Worm (Caenorhabditis elegans) whole organism, mixed stage, embryonic: ENCODE measurements around the gene oac-31.
A peak's percentile ranks its signal among the peaks of the same experiment; 100 is the strongest.

ENCODE experiments used
- M03D4.4 ChIP-seq: sonication (generic microtip); optimal IDR thresholded peaks from 2 replicates; lab custom pipeline; 2017; ENCODE audit warnings: mild to moderate bottlenecking, missing genetic modification characterization, missing compliant biosample characterization
- bed-3 ChIP-seq: fragments of 200-800 bp; sonication (Bioruptor generic); optimal IDR thresholded peaks from 3 replicates; lab custom pipeline; 2018; ENCODE audit warnings: mild to moderate bottlenecking, missing genetic modification characterization, moderate library complexity, missing compliant biosample characterization
- blmp-1 ChIP-seq: fragments of 150-350 bp; optimal IDR thresholded peaks from 2 replicates; lab custom pipeline; 2014; ENCODE audit warnings: missing biosample characterization, missing genetic modification characterization
- ceh-39 ChIP-seq: fragments of 150-350 bp; optimal IDR thresholded peaks from 2 replicates; lab custom pipeline; 2014; ENCODE audit warnings: missing biosample characterization, missing genetic modification characterization
- ceh-83 ChIP-seq: fragments of 200-800 bp; sonication (Bioruptor generic); optimal IDR thresholded peaks from 2 replicates; lab custom pipeline; 2018; ENCODE audit warnings: mild to moderate bottlenecking, missing genetic modification characterization, missing compliant biosample characterization
- ces-1 ChIP-seq: fragments of 150-350 bp; optimal IDR thresholded peaks from 2 replicates; lab custom pipeline; 2014; ENCODE audit warnings: missing biosample characterization, missing genetic modification reagents, missing genetic modification characterization
- cnd-1 ChIP-seq: fragments of 200-800 bp; sonication (Bioruptor generic); optimal IDR thresholded peaks from 2 replicates; lab custom pipeline; 2018; ENCODE audit warnings: mild to moderate bottlenecking, missing genetic modification characterization, missing compliant biosample characterization
- drap-1 ChIP-seq: fragments of 200-800 bp; sonication (Bioruptor generic); optimal IDR thresholded peaks from 3 replicates; lab custom pipeline; 2018; ENCODE audit warnings: mild to moderate bottlenecking, missing genetic modification characterization, missing compliant biosample characterization
- elt-1 ChIP-seq: sonication (generic microtip); optimal IDR thresholded peaks from 2 replicates; lab custom pipeline; 2017; ENCODE audit warnings: missing genetic modification characterization, mild to moderate bottlenecking, missing compliant biosample characterization, antibody characterized with exemption, moderate library complexity, borderline replicate concordance; ENCODE audit not compliant: insufficient read depth
- flh-1 ChIP-seq: fragments of 200-800 bp; sonication (Bioruptor generic); optimal IDR thresholded peaks from 2 replicates; lab custom pipeline; 2018; ENCODE audit warnings: mild to moderate bottlenecking, missing genetic modification characterization, moderate library complexity, missing compliant biosample characterization
- ham-2 ChIP-seq: fragments of 200-800 bp; sonication (Bioruptor generic); optimal IDR thresholded peaks from 2 replicates; lab custom pipeline; 2018; ENCODE audit warnings: mild to moderate bottlenecking, missing genetic modification characterization, missing compliant biosample characterization
- hlh-1 ChIP-seq: fragments of 150-350 bp; optimal IDR thresholded peaks from 2 replicates; lab custom pipeline; 2014; ENCODE audit warnings: missing biosample characterization, missing genetic modification reagents, missing genetic modification characterization
- lin-13 ChIP-seq: fragments of 150-350 bp; optimal IDR thresholded peaks from 2 replicates; lab custom pipeline; 2014; ENCODE audit warnings: missing biosample characterization, missing genetic modification characterization
- lin-32 ChIP-seq: fragments of 200-800 bp; sonication (Bioruptor generic); optimal IDR thresholded peaks from 2 replicates; lab custom pipeline; 2018; ENCODE audit warnings: mild to moderate bottlenecking, missing genetic modification characterization, missing compliant biosample characterization
- lsy-2 ChIP-seq: fragments of 150-350 bp; optimal IDR thresholded peaks from 2 replicates; lab custom pipeline; 2014; ENCODE audit warnings: missing biosample characterization, missing genetic modification characterization
- mab-5 ChIP-seq: fragments of 150-350 bp; optimal IDR thresholded peaks from 2 replicates; lab custom pipeline; 2014; ENCODE audit warnings: missing biosample characterization, missing genetic modification characterization
- mls-2 ChIP-seq: sonication (generic microtip); optimal IDR thresholded peaks from 2 replicates; lab custom pipeline; 2016; ENCODE audit warnings: mild to moderate bottlenecking, missing genetic modification characterization, moderate library complexity, missing compliant biosample characterization
- nhr-12 ChIP-seq: fragments of 150-350 bp; optimal IDR thresholded peaks from 2 replicates; lab custom pipeline; 2014; ENCODE audit warnings: missing biosample characterization, missing genetic modification characterization
- nhr-2 ChIP-seq: fragments of 150-350 bp; optimal IDR thresholded peaks from 2 replicates; lab custom pipeline; 2014; ENCODE audit warnings: missing biosample characterization, missing genetic modification characterization
- nhr-237 ChIP-seq: fragments of 150-350 bp; optimal IDR thresholded peaks from 2 replicates; lab custom pipeline; 2014; ENCODE audit warnings: missing biosample characterization, missing genetic modification characterization
- nhr-28 ChIP-seq: fragments of 150-350 bp; optimal IDR thresholded peaks from 2 replicates; lab custom pipeline; 2014; ENCODE audit warnings: missing biosample characterization, missing genetic modification characterization
- nhr-76 ChIP-seq: sonication (generic microtip); optimal IDR thresholded peaks from 2 replicates; lab custom pipeline; 2017; ENCODE audit warnings: missing biosample characterization, missing genetic modification characterization
- sem-2 ChIP-seq: fragments of 200-800 bp; sonication (Bioruptor generic); optimal IDR thresholded peaks from 2 replicates; lab custom pipeline; 2018; ENCODE audit warnings: mild to moderate bottlenecking, missing genetic modification characterization, missing compliant biosample characterization
- snpc-4 ChIP-seq: fragments of 150-350 bp; optimal IDR thresholded peaks from 2 replicates; lab custom pipeline; 2014; ENCODE audit warnings: missing biosample characterization, missing genetic modification characterization
- sptf-1 ChIP-seq: sonication (generic microtip); optimal IDR thresholded peaks from 2 replicates; lab custom pipeline; 2017; ENCODE audit warnings: mild to moderate bottlenecking, missing genetic modification characterization, moderate library complexity, missing compliant biosample characterization
- tbx-8 ChIP-seq: fragments of 200-800 bp; sonication (Bioruptor generic); optimal IDR thresholded peaks from 2 replicates; lab custom pipeline; 2018; ENCODE audit warnings: mild to moderate bottlenecking, missing genetic modification characterization, moderate library complexity, missing compliant biosample characterization
- unc-120 ChIP-seq: sonication (generic microtip); optimal IDR thresholded peaks from 2 replicates; lab custom pipeline; 2017; ENCODE audit warnings: missing genetic modification characterization, missing compliant biosample characterization; ENCODE audit not compliant: poor library complexity, severe bottlenecking
- unc-39 ChIP-seq: fragments of 150-350 bp; optimal IDR thresholded peaks from 2 replicates; lab custom pipeline; 2014; ENCODE audit warnings: missing biosample characterization, missing genetic modification characterization
- unc-62 ChIP-seq: fragments of 150-350 bp; optimal IDR thresholded peaks from 2 replicates; lab custom pipeline; 2014; ENCODE audit warnings: missing biosample characterization, missing genetic modification reagents, missing genetic modification characterization
- zip-8 ChIP-seq: fragments of 150-350 bp; optimal IDR thresholded peaks from 2 replicates; lab custom pipeline; 2014; ENCODE audit warnings: missing biosample characterization, missing genetic modification characterization
- ztf-11 ChIP-seq: fragments of 150-350 bp; optimal IDR thresholded peaks from 2 replicates; lab custom pipeline; 2014; ENCODE audit warnings: missing biosample characterization, missing genetic modification characterization

The oac-31 gene

DNA sequence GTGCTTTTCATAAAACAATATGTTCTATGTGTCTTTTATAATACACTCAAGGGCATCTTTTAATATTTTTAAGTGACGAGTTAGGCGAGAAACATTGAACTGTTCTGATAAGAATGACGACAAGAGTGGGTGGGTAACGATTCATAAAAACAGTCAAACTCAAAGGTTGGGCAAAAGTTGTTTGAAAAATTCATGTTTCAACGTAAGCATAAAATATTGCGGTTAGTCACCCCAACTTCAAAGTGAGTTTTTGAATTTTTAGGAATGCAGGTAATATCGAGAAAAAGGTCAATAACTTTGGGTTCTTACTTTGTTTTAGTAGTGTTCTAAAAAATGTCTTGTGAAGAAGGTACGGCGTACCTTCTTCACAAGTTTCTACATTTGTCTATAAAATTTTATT lies at the start of gene oac-31:
TSS of gene oac-31 (minus strand) at position 101 of the 400 bp plus-strand sequence.
- TF ChIP-seq ceh-39 (tag; lab: Kevin White, UChicago) (no peak), nhr-2 (no peak), hlh-1 (tag; lab: Kevin White, UChicago) (no peak), mab-5 (tag; lab: Kevin White, UChicago) (no peak), bed-3 (GFP tag; lab: Kevin White, UChicago) (no peak), drap-1 (GFP tag; lab: Kevin White, UChicago) (no peak), cnd-1 (tag; lab: Kevin White, UChicago) (no peak), flh-1 (GFP tag; lab: Kevin White, UChicago) (no peak), nhr-237 (no peak), blmp-1 (no peak), ceh-83 (GFP tag; lab: Kevin White, UChicago) (no peak), M03D4.4 (no peak), ces-1 (GFP tag; lab: Kevin White, UChicago) (no peak), tbx-8 (GFP tag; lab: Kevin White, UChicago) (no peak), lin-32 (GFP tag; lab: Kevin White, UChicago) (no peak), unc-39 (tag; lab: Kevin White, UChicago) (no peak), mls-2 (tag; lab: Kevin White, UChicago) (no peak), unc-120 (tag; lab: Kevin White, UChicago) (no peak), lsy-2 (tag; lab: Kevin White, UChicago) (no peak), unc-62 (GFP tag; lab: Kevin White, UChicago) (no peak)

DNA sequence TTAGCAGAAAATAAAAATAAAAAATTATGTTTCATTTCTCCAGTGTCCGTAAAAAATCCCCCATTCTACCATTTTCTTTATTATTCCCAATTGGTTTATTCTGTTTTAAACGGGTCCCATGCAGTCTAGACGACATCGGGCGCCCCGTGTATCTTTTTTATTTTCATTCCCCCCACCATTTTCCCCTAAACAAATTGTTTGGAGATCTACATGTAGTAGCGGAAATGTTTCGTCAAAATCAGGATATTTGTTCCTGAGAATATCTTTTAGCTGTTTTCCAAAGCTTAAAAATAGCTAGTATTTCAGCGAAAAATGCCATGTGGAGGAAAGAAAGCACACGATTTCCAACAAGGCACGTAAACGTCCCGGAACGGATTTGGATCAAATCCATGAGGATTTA lies 46.4 kb upstream of the oac-31 start, which contains the start of gene F16B4.5:
TSS of gene F16B4.5 (plus strand) at position 301 of the 400 bp plus-strand sequence.
- TF ChIP-seq zip-8 (tag; lab: Kevin White, UChicago) = no peak

DNA sequence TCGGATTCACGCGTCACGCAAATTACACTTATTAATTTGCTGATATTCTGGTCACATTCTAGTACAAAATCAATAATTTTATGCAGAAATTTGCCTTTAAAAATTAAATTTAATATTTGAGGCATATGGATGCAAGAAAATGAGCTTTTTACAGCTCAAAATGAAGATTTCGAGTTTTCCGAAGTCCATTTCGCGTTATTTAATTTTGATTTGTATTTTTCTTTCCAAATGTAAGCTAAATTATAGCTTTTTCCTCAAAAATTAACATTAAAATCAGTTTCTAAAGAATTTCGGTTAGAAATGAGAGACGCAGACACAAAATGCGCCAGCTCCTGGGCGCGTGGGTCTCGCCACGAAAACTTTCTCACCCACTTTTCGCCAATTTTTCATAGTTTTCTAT lies 45.2 kb upstream of the oac-31 start, which contains the start of gene F16B4.6:
TSS of gene F16B4.6 (plus strand) at position 301 of the 400 bp plus-strand sequence.
- no peak for TF ChIP-seq lin-32 (GFP tag; lab: Kevin White, UChicago)
- TF ChIP-seq M03D4.4 = no peak
- TF ChIP-seq blmp-1 = no peak

DNA sequence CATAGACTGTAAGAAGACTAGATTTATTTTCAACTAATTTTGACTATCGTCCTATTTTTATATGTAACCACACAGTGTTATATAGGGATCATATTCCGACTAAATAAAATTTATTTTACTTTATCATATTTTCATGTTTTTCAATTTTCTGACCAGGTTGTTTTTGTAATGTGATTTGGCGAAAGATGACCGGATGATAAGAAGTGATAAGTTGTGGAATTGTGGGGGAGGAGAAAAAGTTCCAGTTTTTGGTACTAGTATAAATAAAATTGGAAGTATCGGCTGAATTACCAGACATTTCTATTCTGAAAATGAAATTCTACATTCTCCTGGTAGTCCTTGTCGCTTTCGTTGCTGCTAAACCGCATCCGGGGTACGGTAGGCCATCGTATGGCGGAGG lies 43.7 kb upstream of the oac-31 start, which contains the start of gene F16B4.7:
TSS of gene F16B4.7 (plus strand) at position 301 of the 400 bp plus-strand sequence.
- no peak for TF ChIP-seq zip-8 (tag; lab: Kevin White, UChicago)
- no peak for TF ChIP-seq bed-3 (GFP tag; lab: Kevin White, UChicago)
- TF ChIP-seq unc-62 (GFP tag; lab: Kevin White, UChicago) = no peak
- no peak for TF ChIP-seq ceh-83 (GFP tag; lab: Kevin White, UChicago)
- no peak for TF ChIP-seq ztf-11 (tag; lab: Kevin White, UChicago)
- no peak for TF ChIP-seq nhr-12
- TF ChIP-seq sptf-1 (tag; lab: Kevin White, UChicago) = no peak
- no peak for TF ChIP-seq nhr-76 (tag; lab: Kevin White, UChicago)
- no peak for TF ChIP-seq snpc-4 (tag; lab: Kevin White, UChicago)
- no peak for TF ChIP-seq nhr-28
- TF ChIP-seq hlh-1 (tag; lab: Kevin White, UChicago) = no peak

DNA sequence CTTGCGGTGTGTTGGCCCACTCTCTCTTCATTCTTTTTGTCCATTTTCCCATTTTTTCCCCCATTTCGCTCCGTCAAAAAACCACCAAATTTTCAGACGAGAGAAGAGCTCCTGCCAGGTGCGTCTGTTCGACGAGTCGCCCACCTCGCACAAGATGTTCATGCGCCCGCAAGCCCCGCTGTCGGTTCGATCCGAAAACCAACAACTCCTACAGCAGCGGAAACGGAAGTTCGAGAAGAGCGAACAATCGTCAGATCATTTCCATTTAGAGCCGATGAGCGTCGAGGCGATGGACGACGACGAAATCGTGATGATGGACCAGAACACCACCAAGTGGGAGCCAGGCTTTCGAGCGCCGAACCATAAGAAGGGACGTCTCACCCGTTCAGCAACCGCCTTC lies 41.6 kb upstream of the oac-31 start:
- peak; percentile 18 for TF ChIP-seq cnd-1 (tag; lab: Kevin White, UChicago)
- no peak for TF ChIP-seq ham-2 (GFP tag; lab: Kevin White, UChicago)
- TF ChIP-seq M03D4.4 = no peak
- no peak for TF ChIP-seq mls-2 (tag; lab: Kevin White, UChicago)
- no peak for TF ChIP-seq nhr-28
- TF ChIP-seq nhr-76 (tag; lab: Kevin White, UChicago) = no peak
- TF ChIP-seq, all 35 proteins: peak for 1

DNA sequence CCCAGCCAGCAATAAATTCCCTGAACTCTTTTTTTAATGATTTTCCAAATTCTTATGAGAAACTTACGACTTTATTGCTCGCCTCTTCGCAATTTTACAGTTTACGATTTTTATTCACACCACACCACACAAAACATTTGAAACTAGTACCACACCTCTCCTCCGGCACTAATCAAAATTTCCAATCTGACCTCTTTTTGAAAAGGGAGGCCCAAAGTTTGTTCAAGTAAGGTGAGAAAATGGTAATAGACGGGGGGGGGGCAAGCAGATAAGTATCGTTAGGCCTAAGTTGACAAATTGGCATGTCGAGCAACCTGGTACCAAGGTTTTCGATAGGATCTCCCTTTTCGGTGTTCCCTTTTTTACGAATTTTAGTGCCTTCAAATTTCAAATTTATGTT lies 38.1 kb upstream of the oac-31 start:
- no peak for TF ChIP-seq bed-3 (GFP tag; lab: Kevin White, UChicago)
- TF ChIP-seq sem-2 (GFP tag; lab: Kevin White, UChicago) = no peak
- TF ChIP-seq lin-13 (tag; lab: Kevin White, UChicago) = no peak
- no peak for TF ChIP-seq cnd-1 (tag; lab: Kevin White, UChicago)
- TF ChIP-seq tbx-8 (GFP tag; lab: Kevin White, UChicago) = no peak
- no peak for TF ChIP-seq unc-39 (tag; lab: Kevin White, UChicago)
- TF ChIP-seq mls-2 (tag; lab: Kevin White, UChicago) = no peak
- TF ChIP-seq nhr-2 = no peak
- TF ChIP-seq snpc-4 (tag; lab: Kevin White, UChicago) = no peak
- no peak for TF ChIP-seq elt-1 (tag; lab: Kevin White, UChicago)
